Fruit fly (Drosophila melanogaster): Measurements from ENCODE around the gene RpL26.
A peak's percentile ranks its signal among the peaks of the same experiment; 100 is the strongest.

DNA sequence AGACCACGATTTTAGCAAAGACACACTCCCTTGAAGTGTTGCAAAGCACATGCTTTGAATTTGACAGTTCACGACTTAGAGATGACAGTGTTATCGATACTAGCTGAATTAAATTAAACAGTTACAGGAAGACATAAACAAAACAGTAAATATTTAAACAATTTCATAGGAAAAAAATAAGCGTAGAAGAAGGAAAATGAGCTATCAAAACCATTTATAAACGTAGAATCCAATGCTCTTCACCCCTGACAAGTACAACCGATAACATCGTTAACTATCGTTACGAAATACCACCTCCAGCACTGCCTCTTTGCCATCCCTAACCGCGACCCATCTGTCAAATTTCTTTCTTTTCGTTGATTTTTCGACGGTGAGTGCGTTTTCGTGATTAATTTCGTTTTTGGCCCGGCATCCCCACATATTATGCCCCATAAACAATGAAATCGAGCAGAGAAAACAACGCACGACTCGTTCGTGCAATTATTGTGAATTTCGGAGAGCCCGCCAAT, at the start of gene RpL26:
- TF ChIP-seq Mnt (GFP tag; optimal IDR thresholded peaks at IDR 0.05) (peak; percentile 83), CG33017 (tag; optimal IDR thresholded peaks at IDR 0.05) (peak; percentile 62)

Measured in whole organism, adult.